Fruit fly (Drosophila melanogaster) whole organism, embryonic: ENCODE measurements around the gene CG9288.

Experiments used
- Bdp1 ChIP-seq: fragments of 200-800 bp; sonication (Bioruptor generic); optimal IDR thresholded peaks from 3 replicates; lab custom pipeline; 2016; ENCODE audit warnings: missing biosample characterization, missing genetic modification characterization
- CG4328 ChIP-seq: fragments of 200-800 bp; sonication (Bioruptor generic); optimal IDR thresholded peaks from 3 replicates; lab custom pipeline; 2017; ENCODE audit warnings: missing biosample characterization, missing genetic modification reagents, missing genetic modification characterization
- CG6854 ChIP-seq: fragments of 200-800 bp; sonication (Bioruptor generic); optimal IDR thresholded peaks from 3 replicates; lab custom pipeline; 2017; ENCODE audit warnings: missing biosample characterization, mild to moderate bottlenecking, missing genetic modification characterization
- da ChIP-seq: fragments of 200-800 bp; sonication (Bioruptor generic); optimal IDR thresholded peaks from 2 replicates; lab custom pipeline; 2016; ENCODE audit warnings: missing biosample characterization, missing genetic modification characterization
- lilli ChIP-seq: fragments of 200-800 bp; sonication (Bioruptor generic); optimal IDR thresholded peaks from 3 replicates; lab custom pipeline; 2016; ENCODE audit warnings: missing biosample characterization, missing genetic modification characterization
- mld ChIP-seq: fragments of 200-800 bp; sonication (Bioruptor generic); IDR thresholded peaks from 3 replicates; pipeline ENCODE4 v1.3.6; 2022; ENCODE audit warnings: missing biosample characterization, missing genetic modification characterization; ENCODE audit not compliant: partially characterized antibody
- otp ChIP-seq: fragments of 200-800 bp; sonication (Bioruptor generic); IDR thresholded peaks from 3 replicates; pipeline ENCODE4, ENCODE4 v1.3.6; 2022; ENCODE audit warnings: missing biosample characterization, missing genetic modification characterization
- pum ChIP-seq: fragments of 200-800 bp; sonication (Bioruptor generic); optimal IDR thresholded peaks from 2 replicates; lab custom pipeline; 2016; ENCODE audit warnings: missing biosample characterization, missing genetic modification characterization
- unpg ChIP-seq: fragments of 200-800 bp; sonication (Bioruptor generic); optimal IDR thresholded peaks from 3 replicates; lab custom pipeline; 2018; ENCODE audit warnings: missing biosample characterization, mild to moderate bottlenecking, missing genetic modification characterization, moderate library complexity

dm6 chr3R:13746066-13746673 lies 33.3 kb upstream of the CG9288 start:
- no peak for TF ChIP-seq Bdp1 (GFP tag; lab: Kevin White, UChicago)
- no peak for TF ChIP-seq da
- no peak for TF ChIP-seq mld (GFP tag; lab: Robert Waterston, UW)
- no peak for TF ChIP-seq otp (GFP tag; lab: Robert Waterston, UW)
- TF ChIP-seq CG4328 = no peak
- no peak for TF ChIP-seq unpg (GFP tag; lab: Kevin White, UChicago)
- no peak for TF ChIP-seq pum (GFP tag; lab: Kevin White, UChicago)
- no peak for TF ChIP-seq CG6854 (GFP tag; lab: Kevin White, UChicago)
- TF ChIP-seq lilli (GFP tag; lab: Kevin White, UChicago) = no peak
